Worm (Caenorhabditis elegans): ENCODE measurements around the gene Y4C6B.4.
"Not testable (repeated sequence)": the region's sequence is repeated elsewhere in the genome, so short reads cannot be mapped to it uniquely, and the experiment has no call there.

Gene Y4C6B.4

ce11 chrIV:5288932-5289331 is 37.3 kb upstream of the Y4C6B.4 start:
- no peak for TF ChIP-seq Y55F3AM.14 (GFP tag; optimal IDR thresholded peaks at IDR 0.05)
- no peak for TF ChIP-seq sma-9 (GFP tag; optimal IDR thresholded peaks at IDR 0.05)
- no peak for TF ChIP-seq sma-9 (tag; optimal IDR thresholded peaks at IDR 0.05)
- TF ChIP-seq snpc-4 (tag; optimal IDR thresholded peaks at IDR 0.05): no peak
- no peak for TF ChIP-seq ceh-16 (tag; optimal IDR thresholded peaks at IDR 0.05)
- no peak for TF ChIP-seq lin-39 (tag; optimal IDR thresholded peaks at IDR 0.05)

DNA sequence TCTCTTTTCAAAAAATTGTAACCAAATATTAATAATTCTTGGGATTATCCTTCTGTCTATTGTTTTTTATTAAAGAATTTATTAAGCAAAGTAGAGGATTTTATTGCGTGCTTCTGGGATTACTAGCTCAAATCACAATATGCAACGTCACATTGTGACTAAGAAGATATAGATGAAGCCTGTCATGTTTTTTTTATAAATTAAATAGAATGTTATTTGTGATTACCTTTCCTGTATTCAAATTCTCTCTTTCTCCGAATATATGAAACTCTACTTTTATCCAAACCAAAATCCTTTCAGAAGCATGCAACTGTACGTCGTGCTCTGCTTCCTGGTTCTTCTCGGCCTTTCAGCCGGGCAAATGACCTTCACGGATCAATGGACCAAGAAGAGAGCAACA is 35.7 kb upstream of the Y4C6B.4 start, which contains the start of gene nlp-47:
nlp-47 (plus strand) TSS at position 301 of the 400 bp plus-strand sequence.
- no peak for TF ChIP-seq lin-11 (tag; optimal IDR thresholded peaks at IDR 0.05)
- no peak for TF ChIP-seq nhr-12 (tag; optimal IDR thresholded peaks at IDR 0.05)
- TF ChIP-seq dmd-4 (tag; optimal IDR thresholded peaks at IDR 0.05): no peak
- TF ChIP-seq sma-9 (GFP tag; optimal IDR thresholded peaks at IDR 0.05): no peak
- TF ChIP-seq sma-9 (tag; optimal IDR thresholded peaks at IDR 0.05): no peak
- no peak for TF ChIP-seq peb-1 (tag; optimal IDR thresholded peaks at IDR 0.05)
- TF ChIP-seq mbf-1 (tag; optimal IDR thresholded peaks at IDR 0.05): no peak
- no peak for TF ChIP-seq snpc-4 (tag; optimal IDR thresholded peaks at IDR 0.05)
- TF ChIP-seq fos-1 (tag; optimal IDR thresholded peaks at IDR 0.05): no peak
- TF ChIP-seq sma-3 (GFP tag; optimal IDR thresholded peaks at IDR 0.05): no peak

DNA sequence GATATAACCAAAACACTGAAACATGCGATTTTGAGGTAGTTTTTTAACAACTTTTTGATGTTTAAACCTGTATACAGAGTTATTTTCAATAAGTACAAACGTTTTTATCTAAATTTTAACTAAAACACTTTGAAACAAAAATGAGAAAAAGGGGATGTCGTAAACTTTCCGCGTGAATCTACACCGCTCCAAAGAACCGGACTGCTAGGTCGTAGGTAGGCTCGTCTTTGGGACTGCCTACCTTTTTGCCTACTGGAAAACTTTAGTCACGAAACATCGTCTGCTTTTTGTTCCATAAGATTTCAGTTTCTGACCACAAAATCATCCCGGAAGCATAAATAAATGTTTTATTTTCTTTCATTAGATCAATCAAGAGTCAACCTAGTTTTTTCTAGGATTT is 35.0 kb upstream of the Y4C6B.4 start:
- no peak for TF ChIP-seq nhr-11 (tag; optimal IDR thresholded peaks at IDR 0.05)
- no peak for TF ChIP-seq ztf-4 (tag; optimal IDR thresholded peaks at IDR 0.05)
- TF ChIP-seq nhr-25 (tag; optimal IDR thresholded peaks at IDR 0.05): no peak
- TF ChIP-seq ZK546.5 (tag; optimal IDR thresholded peaks at IDR 0.05): no peak
- TF ChIP-seq lsy-2 (tag; optimal IDR thresholded peaks at IDR 0.05): no peak
- no peak for TF ChIP-seq skn-1 (tag; optimal IDR thresholded peaks at IDR 0.05)
- TF ChIP-seq mbf-1 (tag; optimal IDR thresholded peaks at IDR 0.05): no peak
- no peak for TF ChIP-seq snpc-4 (tag; optimal IDR thresholded peaks at IDR 0.05)
- no peak for TF ChIP-seq C34F6.9 (tag; optimal IDR thresholded peaks at IDR 0.05)
- TF ChIP-seq nhr-23 (tag; optimal IDR thresholded peaks at IDR 0.05): no peak
- TF ChIP-seq peb-1 (tag; optimal IDR thresholded peaks at IDR 0.05): no peak
- no peak for TF ChIP-seq blmp-1 (tag; optimal IDR thresholded peaks at IDR 0.05; ENCODE audit: insufficient read depth)
- TF ChIP-seq elt-1 (tag; optimal IDR thresholded peaks at IDR 0.05): no peak
- TF ChIP-seq lin-39 (tag; optimal IDR thresholded peaks at IDR 0.05): no peak
- TF ChIP-seq nhr-21 (tag; optimal IDR thresholded peaks at IDR 0.05): no peak

- TF ChIP-seq peb-1 (tag; optimal IDR thresholded peaks at IDR 0.05) (no peak), unc-55 (GFP tag; optimal IDR thresholded peaks at IDR 0.05) (no peak), dmd-4 (tag; optimal IDR thresholded peaks at IDR 0.05) (no peak), ztf-11 (tag; optimal IDR thresholded peaks at IDR 0.05) (no peak), unc-62 (GFP tag; optimal IDR thresholded peaks at IDR 0.05) (no peak), elt-3 (tag; optimal IDR thresholded peaks at IDR 0.05) (no peak), mab-5 (tag; optimal IDR thresholded peaks at IDR 0.05) (no peak), blmp-1 (tag; optimal IDR thresholded peaks at IDR 0.05; ENCODE audit: insufficient read depth) (no peak), C34F6.9 (tag; optimal IDR thresholded peaks at IDR 0.05) (no peak), alr-1 (tag; optimal IDR thresholded peaks at IDR 0.05) (no peak), sma-3 (GFP tag; optimal IDR thresholded peaks at IDR 0.05) (no peak), lin-39 (tag; optimal IDR thresholded peaks at IDR 0.05) (no peak), zag-1 (tag; optimal IDR thresholded peaks at IDR 0.05) (no peak), crh-2 (tag; optimal IDR thresholded peaks at IDR 0.05) (no peak), gmeb-1 (tag; optimal IDR thresholded peaks at IDR 0.05) (no peak), ceh-16 (tag; optimal IDR thresholded peaks at IDR 0.05) (no peak), snpc-4 (tag; optimal IDR thresholded peaks at IDR 0.05) (no peak), skn-1 (tag; optimal IDR thresholded peaks at IDR 0.05) (no peak), mbf-1 (tag; optimal IDR thresholded peaks at IDR 0.05) (no peak)
Observed at ce11 chrIV:5294467-5294866, 31.8 kb upstream of the Y4C6B.4 start.

ce11 chrIV:5295240-5295639 is 31.0 kb upstream of the Y4C6B.4 start, which contains the start of gene msp-51:
Gene msp-51 (minus strand): TSS chrIV:5295340.
- TF ChIP-seq nhr-129, elt-1, crh-2 (tag; optimal IDR thresholded peaks at IDR 0.05): not testable (repeated sequence)
